Worm (Caenorhabditis elegans): ENCODE data around the gene glrx-21.

Gene glrx-21

DNA sequence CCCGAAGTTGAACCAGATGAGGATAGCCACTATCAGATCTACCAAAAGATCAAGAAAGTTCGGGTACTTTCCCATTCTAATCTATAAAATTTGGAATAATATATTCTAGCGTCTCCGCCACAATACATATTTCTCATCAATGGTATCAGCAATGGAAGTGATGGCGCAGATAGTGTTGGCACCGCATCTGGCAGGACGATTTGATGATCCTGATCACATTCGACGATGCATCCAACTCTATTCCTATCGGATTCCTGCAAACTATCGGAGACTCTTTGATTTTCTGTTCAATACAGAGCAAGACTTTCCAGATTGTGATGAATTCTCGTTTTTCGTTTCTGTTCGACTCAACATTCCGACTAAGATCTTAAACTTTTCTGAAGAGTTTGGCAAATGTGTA lies 16.5 kb downstream of the glrx-21 start:
- no peak for TF ChIP-seq alr-1 (tag; optimal IDR thresholded peaks at IDR 0.05)
- no peak for TF ChIP-seq nhr-10 (tag; optimal IDR thresholded peaks at IDR 0.05)
- TF ChIP-seq peb-1 (tag; optimal IDR thresholded peaks at IDR 0.05), result no peak
- no peak for TF ChIP-seq nhr-21 (tag; optimal IDR thresholded peaks at IDR 0.05)
- TF ChIP-seq fos-1 (tag; optimal IDR thresholded peaks at IDR 0.05), result no peak

DNA sequence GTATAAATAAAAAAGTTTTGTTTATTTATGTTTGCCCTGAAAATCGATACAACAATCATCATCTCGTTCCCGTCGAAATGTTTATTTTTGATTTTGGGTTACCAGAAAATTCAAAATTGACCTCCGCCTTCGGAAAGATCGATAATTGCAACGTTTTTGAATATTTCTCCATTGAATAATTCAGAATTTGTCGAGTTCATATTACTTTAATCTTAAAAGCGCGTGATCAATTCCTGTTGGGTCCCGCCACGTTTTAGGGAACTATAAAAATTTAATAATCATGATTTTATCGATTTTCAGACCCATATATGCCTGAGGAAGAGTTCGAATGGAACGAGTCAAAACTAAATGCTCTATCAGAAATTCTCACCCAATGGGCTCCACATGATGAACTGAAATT lies 19.6 kb downstream of the glrx-21 start, which contains the start of gene sorf-2:
Gene sorf-2, plus strand, starts transcription at position 301 of the 400 bp plus-strand sequence.
- TF ChIP-seq sem-4 (tag; optimal IDR thresholded peaks at IDR 0.05) (no peak), dmd-4 (tag; optimal IDR thresholded peaks at IDR 0.05) (no peak)

DNA sequence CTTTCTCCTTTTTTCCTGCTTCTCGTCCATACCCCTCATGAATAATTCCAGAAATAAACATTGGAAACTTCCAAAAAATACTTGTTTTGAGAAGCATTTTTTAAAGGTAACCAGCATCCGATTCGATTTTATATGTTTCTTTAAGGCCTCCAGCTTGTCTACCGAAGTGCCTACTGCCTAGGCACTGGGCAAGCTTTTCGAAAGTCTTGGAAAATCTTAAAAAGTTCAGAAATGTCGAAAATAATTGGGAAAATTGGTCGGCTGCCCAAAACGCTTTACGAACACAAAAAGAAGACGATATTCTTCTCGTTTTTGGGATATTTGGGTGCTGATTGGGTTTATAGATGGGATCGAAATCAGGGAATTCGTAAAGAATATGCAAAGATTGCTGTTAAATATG lies 24.3 kb downstream of the glrx-21 start, which contains the start of gene F52C9.3:
Gene F52C9.3, plus strand, starts transcription at position 225 of the 400 bp plus-strand sequence.
- no peak for TF ChIP-seq nhr-23 (tag; optimal IDR thresholded peaks at IDR 0.05)
- TF ChIP-seq ztf-1 (GFP tag; conservative IDR thresholded peaks at IDR 0.05), result no peak

DNA sequence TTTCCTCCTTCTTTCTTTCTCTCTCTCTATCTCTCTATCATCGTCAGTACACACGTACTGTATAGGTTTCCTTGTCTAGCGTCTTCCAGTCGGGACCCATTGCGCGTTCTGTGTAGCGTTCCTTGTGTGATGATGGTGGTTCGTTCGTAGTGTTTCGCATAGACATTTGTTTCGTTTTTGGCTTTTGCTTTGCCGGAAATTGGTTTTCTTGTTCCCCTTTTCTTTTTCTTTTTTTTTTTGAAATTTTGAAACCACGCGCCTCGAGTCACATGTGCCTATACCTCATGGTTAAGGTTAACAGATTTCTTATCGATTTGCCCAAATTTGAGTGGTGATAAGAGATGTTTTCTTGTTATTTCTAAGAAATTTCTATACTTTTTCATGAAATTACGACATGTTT lies 27.3 kb downstream of the glrx-21 start:
- TF ChIP-seq mdl-1 (tag; optimal IDR thresholded peaks at IDR 0.05), result no peak
- TF ChIP-seq crh-2 (tag; optimal IDR thresholded peaks at IDR 0.05), result peak; percentile 0

DNA sequence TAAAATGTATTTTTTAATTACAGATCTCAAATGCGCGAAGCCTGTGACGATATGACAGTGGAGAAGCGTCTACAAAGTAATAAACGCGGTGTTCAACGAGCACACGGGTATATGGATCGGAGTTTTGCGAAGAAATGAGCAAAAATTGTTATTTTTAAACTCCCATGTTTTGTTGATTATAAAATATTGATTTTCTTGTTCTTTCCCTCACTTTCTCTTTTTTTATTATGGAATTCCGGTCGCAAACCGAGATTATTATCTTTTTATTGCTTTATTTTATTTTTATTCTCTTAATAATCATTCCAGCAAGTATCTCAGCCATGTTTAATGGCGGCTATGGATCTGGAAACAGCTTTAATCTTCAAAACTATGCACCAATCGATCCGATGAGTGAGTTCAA lies 35.0 kb downstream of the glrx-21 start, which contains the start of gene pqe-1:
Gene pqe-1, plus strand, starts transcription at position 301 of the 400 bp plus-strand sequence.
- TF ChIP-seq elt-3 (tag; optimal IDR thresholded peaks at IDR 0.05) (no peak), unc-39 (tag; optimal IDR thresholded peaks at IDR 0.05) (no peak), ztf-11 (tag; optimal IDR thresholded peaks at IDR 0.05) (no peak), ztf-4 (tag; optimal IDR thresholded peaks at IDR 0.05) (no peak), egl-27 (tag; optimal IDR thresholded peaks at IDR 0.05) (no peak), sem-4 (tag; optimal IDR thresholded peaks at IDR 0.05) (no peak), nhr-11 (tag; optimal IDR thresholded peaks at IDR 0.05) (no peak), alr-1 (tag; optimal IDR thresholded peaks at IDR 0.05) (no peak), unc-62 (GFP tag; optimal IDR thresholded peaks at IDR 0.05) (no peak), lsy-2 (tag; optimal IDR thresholded peaks at IDR 0.05) (no peak), skn-1 (tag; optimal IDR thresholded peaks at IDR 0.05) (no peak), unc-55 (GFP tag; optimal IDR thresholded peaks at IDR 0.05) (no peak), dmd-4 (tag; optimal IDR thresholded peaks at IDR 0.05) (no peak), lin-39 (tag; optimal IDR thresholded peaks at IDR 0.05) (no peak), mdl-1 (tag; optimal IDR thresholded peaks at IDR 0.05) (no peak), nhr-25 (tag; optimal IDR thresholded peaks at IDR 0.05) (no peak), mab-5 (tag; optimal IDR thresholded peaks at IDR 0.05) (no peak), lin-11 (tag; optimal IDR thresholded peaks at IDR 0.05) (no peak)

DNA sequence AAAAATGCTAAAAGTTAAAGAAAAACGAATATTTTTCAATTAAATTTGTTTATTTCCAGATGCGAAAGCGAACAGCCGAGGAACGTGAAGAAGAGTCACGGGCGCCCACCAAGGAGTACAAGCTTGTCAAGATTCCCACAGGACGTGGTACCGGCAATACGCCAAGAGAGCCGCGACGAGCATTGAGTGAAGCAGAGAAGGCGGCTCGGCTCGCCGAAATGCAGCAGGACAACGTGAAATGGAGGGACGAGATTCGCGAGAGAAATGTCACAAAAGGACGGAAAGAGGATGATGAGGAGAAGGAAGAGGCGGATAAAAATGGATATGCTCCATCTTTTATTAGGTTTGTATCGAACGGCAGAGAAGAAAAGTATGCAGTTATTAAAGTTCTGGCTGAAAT lies 35.5 kb downstream of the glrx-21 start:
- no peak for TF ChIP-seq nhr-11 (tag; optimal IDR thresholded peaks at IDR 0.05)
- TF ChIP-seq nhr-237 (tag; optimal IDR thresholded peaks at IDR 0.05), result no peak
- no peak for TF ChIP-seq lin-11 (tag; optimal IDR thresholded peaks at IDR 0.05)
- no peak for TF ChIP-seq ceh-16 (tag; optimal IDR thresholded peaks at IDR 0.05)
- no peak for TF ChIP-seq nhr-21 (tag; optimal IDR thresholded peaks at IDR 0.05)
- no peak for TF ChIP-seq nhr-12 (tag; optimal IDR thresholded peaks at IDR 0.05)
- TF ChIP-seq snpc-4 (tag; optimal IDR thresholded peaks at IDR 0.05), result no peak
- no peak for TF ChIP-seq ztf-4 (tag; optimal IDR thresholded peaks at IDR 0.05)
- TF ChIP-seq C34F6.9 (tag; optimal IDR thresholded peaks at IDR 0.05), result no peak

DNA sequence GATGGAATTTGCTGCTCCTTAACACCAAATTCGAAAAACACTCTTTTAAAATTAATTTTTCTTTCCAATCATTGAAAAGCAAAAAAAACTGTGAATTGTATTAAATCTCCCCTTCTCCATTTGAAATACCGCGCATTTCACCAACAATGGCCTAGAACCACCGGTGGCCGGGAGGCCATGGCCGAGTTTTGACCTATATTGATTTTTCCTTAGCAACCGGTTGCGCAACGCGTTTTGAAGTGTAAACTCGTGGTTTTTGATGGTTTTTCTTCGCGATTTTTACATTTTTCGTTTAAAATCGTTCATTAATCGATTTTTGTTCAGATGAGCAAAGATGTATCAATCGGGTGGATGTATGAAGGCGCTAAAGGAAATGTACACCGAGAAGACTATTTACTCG lies 37.6 kb downstream of the glrx-21 start, which contains the start of gene mog-3:
Gene mog-3, plus strand, starts transcription at position 319 of the 400 bp plus-strand sequence.
- TF ChIP-seq F13H6.1 (tag; optimal IDR thresholded peaks at IDR 0.05) (peak; percentile 66), nhr-21 (tag; optimal IDR thresholded peaks at IDR 0.05) (peak; percentile 20), lin-39 (tag; optimal IDR thresholded peaks at IDR 0.05) (no peak), nhr-10 (tag; optimal IDR thresholded peaks at IDR 0.05) (no peak), alr-1 (tag; optimal IDR thresholded peaks at IDR 0.05) (no peak), ama-1 (optimal IDR thresholded peaks at IDR 0.05) (peak; percentile 54), unc-55 (GFP tag; optimal IDR thresholded peaks at IDR 0.05) (peak; percentile 76), nhr-129 (tag; optimal IDR thresholded peaks at IDR 0.05) (peak; percentile 35), sma-3 (GFP tag; optimal IDR thresholded peaks at IDR 0.05) (peak; percentile 55), sem-4 (tag; optimal IDR thresholded peaks at IDR 0.05) (no peak), lin-11 (tag; optimal IDR thresholded peaks at IDR 0.05) (peak; percentile 52), lin-13 (GFP tag; optimal IDR thresholded peaks at IDR 0.05) (peak; percentile 52), C34F6.9 (tag; optimal IDR thresholded peaks at IDR 0.05) (peak; percentile 75), nhr-6 (tag; optimal IDR thresholded peaks at IDR 0.05) (no peak), fos-1 (tag; optimal IDR thresholded peaks at IDR 0.05) (peak; percentile 9), mdl-1 (tag; optimal IDR thresholded peaks at IDR 0.05) (no peak), lsy-2 (tag; optimal IDR thresholded peaks at IDR 0.05) (peak; percentile 36 to 77), nhr-25 (tag; optimal IDR thresholded peaks at IDR 0.05) (peak; percentile 45), skn-1 (tag; optimal IDR thresholded peaks at IDR 0.05) (no peak), gmeb-1 (tag; optimal IDR thresholded peaks at IDR 0.05) (peak; percentile 93), unc-39 (tag; optimal IDR thresholded peaks at IDR 0.05) (no peak), crh-2 (tag; optimal IDR thresholded peaks at IDR 0.05) (peak; percentile 62), sma-9 (GFP tag; optimal IDR thresholded peaks at IDR 0.05) (peak; percentile 74), sma-9 (tag; optimal IDR thresholded peaks at IDR 0.05) (no peak)
